Worm (Caenorhabditis elegans) whole organism, late embryonic: ENCODE results near the gene F28F5.4.

Experiments used
- C38D4.7 ChIP-seq: fragments of 200-800 bp; sonication (Bioruptor generic); optimal IDR thresholded peaks from 2 replicates; lab custom pipeline; 2018; ENCODE audit warnings: mild to moderate bottlenecking, missing genetic modification characterization, moderate library complexity, missing compliant biosample characterization
- F13H6.1 ChIP-seq: sonication (generic microtip); optimal IDR thresholded peaks from 2 replicates; lab custom pipeline; 2016; ENCODE audit warnings: missing genetic modification characterization, missing compliant biosample characterization
- K09A11.1 ChIP-seq: sonication (generic microtip); optimal IDR thresholded peaks from 2 replicates; lab custom pipeline; 2017; ENCODE audit warnings: antibody characterized with exemption, mild to moderate bottlenecking, missing genetic modification characterization, missing compliant biosample characterization; ENCODE audit not compliant: insufficient read depth
- T23F11.4 ChIP-seq: fragments of 200-800 bp; sonication (Bioruptor generic); optimal IDR thresholded peaks from 2 replicates; lab custom pipeline; 2018; ENCODE audit warnings: mild to moderate bottlenecking, missing genetic modification characterization, missing compliant biosample characterization
- ama-1 ChIP-seq: fragments of 150-350 bp; optimal IDR thresholded peaks from 2 replicates; lab custom pipeline; 2014
- ceh-18 ChIP-seq: sonication (generic microtip); optimal IDR thresholded peaks from 2 replicates; lab custom pipeline; 2016; ENCODE audit warnings: missing genetic modification characterization, missing compliant biosample characterization
- ceh-19 ChIP-seq: fragments of 200-800 bp; sonication (Bioruptor generic); optimal IDR thresholded peaks from 2 replicates; lab custom pipeline; 2018; ENCODE audit warnings: mild to moderate bottlenecking, missing genetic modification characterization, missing compliant biosample characterization
- ceh-2 ChIP-seq: sonication (generic microtip); optimal IDR thresholded peaks from 2 replicates; lab custom pipeline; 2016; ENCODE audit warnings: missing genotype, missing genetic modification characterization, missing compliant biosample characterization
- ceh-22 ChIP-seq: sonication (generic microtip); optimal IDR thresholded peaks from 2 replicates; lab custom pipeline; 2017; ENCODE audit warnings: missing biosample characterization, missing genetic modification characterization
- ceh-24 ChIP-seq: sonication (generic microtip); optimal IDR thresholded peaks from 2 replicates; lab custom pipeline; 2016; ENCODE audit warnings: mild to moderate bottlenecking, missing genetic modification characterization, missing compliant biosample characterization
- ceh-31 ChIP-seq: sonication (generic microtip); optimal IDR thresholded peaks from 2 replicates; lab custom pipeline; 2016; ENCODE audit warnings: missing genetic modification characterization, missing compliant biosample characterization
- ceh-34 ChIP-seq: sonication (generic microtip); optimal IDR thresholded peaks from 2 replicates; lab custom pipeline; 2016; ENCODE audit warnings: mild to moderate bottlenecking, missing genetic modification characterization, missing compliant biosample characterization
- ceh-45 ChIP-seq: fragments of 200-800 bp; sonication (Bioruptor generic); IDR thresholded peaks from 2 replicates; pipeline ENCODE4 v1.3.6; 2022; ENCODE audit warnings: missing genetic modification reagents, missing genetic modification characterization, missing compliant biosample characterization
- ceh-9 ChIP-seq: sonication (generic microtip); optimal IDR thresholded peaks from 2 replicates; lab custom pipeline; 2016; ENCODE audit warnings: mild to moderate bottlenecking, missing genetic modification characterization, inconsistent platforms, missing compliant biosample characterization
- elt-2 ChIP-seq: sonication (generic microtip); optimal IDR thresholded peaks from 2 replicates; lab custom pipeline; 2016; ENCODE audit warnings: missing genetic modification reagents, missing genetic modification characterization, missing compliant biosample characterization
- elt-4 ChIP-seq: sonication (generic microtip); optimal IDR thresholded peaks from 2 replicates; lab custom pipeline; 2016; ENCODE audit warnings: missing genetic modification characterization, missing compliant biosample characterization
- ets-4 ChIP-seq: sonication (generic microtip); optimal IDR thresholded peaks from 2 replicates; lab custom pipeline; 2016; ENCODE audit warnings: missing genetic modification characterization, missing compliant biosample characterization
- eyg-1 ChIP-seq: sonication (generic microtip); optimal IDR thresholded peaks from 2 replicates; lab custom pipeline; 2016; ENCODE audit warnings: missing genotype, missing genetic modification characterization, missing compliant biosample characterization
- fkh-10 ChIP-seq: fragments of 150-350 bp; optimal IDR thresholded peaks from 2 replicates; lab custom pipeline; 2014; ENCODE audit warnings: missing biosample characterization, missing genetic modification reagents, missing genetic modification characterization
- fkh-6 ChIP-seq: sonication (generic microtip); optimal IDR thresholded peaks from 2 replicates; lab custom pipeline; 2016; ENCODE audit warnings: missing genetic modification characterization, missing compliant biosample characterization
- hlh-15 ChIP-seq: sonication (generic microtip); optimal IDR thresholded peaks from 2 replicates; lab custom pipeline; 2016; ENCODE audit warnings: missing genetic modification characterization, missing compliant biosample characterization
- hlh-30 ChIP-seq: sonication (generic microtip); optimal IDR thresholded peaks from 2 replicates; lab custom pipeline; 2017; ENCODE audit warnings: antibody characterized with exemption, missing genetic modification characterization, missing compliant biosample characterization; ENCODE audit not compliant: insufficient read depth
- lim-6 ChIP-seq: sonication (generic microtip); optimal IDR thresholded peaks from 2 replicates; lab custom pipeline; 2016; ENCODE audit warnings: missing genetic modification characterization, missing compliant biosample characterization
- madf-2 ChIP-seq: sonication (generic microtip); optimal IDR thresholded peaks from 2 replicates; lab custom pipeline; 2017; ENCODE audit warnings: missing genetic modification characterization, missing compliant biosample characterization
- nhr-11 ChIP-seq: fragments of 150-350 bp; optimal IDR thresholded peaks from 2 replicates; lab custom pipeline; 2014; ENCODE audit warnings: missing biosample characterization, missing genetic modification characterization
- nhr-232 ChIP-seq: sonication (generic microtip); optimal IDR thresholded peaks from 2 replicates; lab custom pipeline; 2016; ENCODE audit warnings: missing genetic modification characterization, missing compliant biosample characterization
- odd-2 ChIP-seq: sonication (generic microtip); optimal IDR thresholded peaks from 2 replicates; lab custom pipeline; 2017; ENCODE audit warnings: antibody characterized with exemption, mild to moderate bottlenecking, missing genetic modification characterization, missing compliant biosample characterization
- pha-2 ChIP-seq: sonication (generic microtip); optimal IDR thresholded peaks from 2 replicates; lab custom pipeline; 2017; ENCODE audit warnings: mild to moderate bottlenecking, missing genetic modification characterization, missing compliant biosample characterization
- pha-4 ChIP-seq: fragments of 150-350 bp; optimal IDR thresholded peaks from 2 replicates; lab custom pipeline; 2018; ENCODE audit warnings: missing biosample characterization, missing genetic modification reagents, missing genetic modification characterization
- pqm-1 ChIP-seq: sonication (generic microtip); optimal IDR thresholded peaks from 2 replicates; lab custom pipeline; 2016; ENCODE audit warnings: missing genetic modification characterization, missing compliant biosample characterization
- pros-1 ChIP-seq: fragments of 150-350 bp; optimal IDR thresholded peaks from 2 replicates; lab custom pipeline; 2014; ENCODE audit warnings: missing biosample characterization, missing genetic modification reagents, missing genetic modification characterization
- ref-2 ChIP-seq: sonication (generic microtip); optimal IDR thresholded peaks from 2 replicates; lab custom pipeline; 2016; ENCODE audit warnings: missing genetic modification characterization, missing compliant biosample characterization
- rnt-1 ChIP-seq: sonication (generic microtip); optimal IDR thresholded peaks from 2 replicates; lab custom pipeline; 2016; ENCODE audit warnings: missing genetic modification characterization, missing compliant biosample characterization
- sdc-2 ChIP-seq: sonication (generic microtip); optimal IDR thresholded peaks from 2 replicates; lab custom pipeline; 2016; ENCODE audit warnings: missing genotype, missing genetic modification characterization, missing compliant biosample characterization
- sox-2 ChIP-seq: fragments of 200-800 bp; sonication (Bioruptor generic); IDR thresholded peaks from 2 replicates; pipeline ENCODE4 v1.3.6; 2022; ENCODE audit warnings: missing genetic modification reagents, missing genetic modification characterization, missing compliant biosample characterization
- syd-9 ChIP-seq: sonication (generic microtip); optimal IDR thresholded peaks from 2 replicates; lab custom pipeline; 2016; ENCODE audit warnings: mild to moderate bottlenecking, missing genetic modification characterization, moderate library complexity, missing compliant biosample characterization
- tbx-2 ChIP-seq: sonication (generic microtip); optimal IDR thresholded peaks from 2 replicates; lab custom pipeline; 2016; ENCODE audit warnings: missing genetic modification characterization, missing compliant biosample characterization
- tbx-7 ChIP-seq: sonication (generic microtip); optimal IDR thresholded peaks from 2 replicates; lab custom pipeline; 2016; ENCODE audit warnings: missing genotype, missing genetic modification characterization, missing compliant biosample characterization
- ttx-3 ChIP-seq: sonication (generic microtip); optimal IDR thresholded peaks from 2 replicates; lab custom pipeline; 2016; ENCODE audit warnings: missing genetic modification reagents, missing genetic modification characterization, missing compliant biosample characterization
- unc-3 ChIP-seq, 2 experiments: fragments of 200-800 bp in 1 of 2; sonication (Bioruptor generic) in 1 of 2; sonication (generic microtip) in 1 of 2; conservative IDR thresholded peaks in 1 of 2; optimal IDR thresholded peaks in 1 of 2; 2 replicates each; pipeline versions ENCODE4 v1.3.6 to Lab custom; 2016 to 2022; ENCODE audit warnings: missing compliant biosample characterization in 2 of 2, missing genetic modification characterization in 2 of 2, missing genetic modification reagents in 1 of 2
- unc-42 ChIP-seq: sonication (generic microtip); optimal IDR thresholded peaks from 2 replicates; lab custom pipeline; 2016; ENCODE audit warnings: missing genotype, missing genetic modification characterization, missing compliant biosample characterization
- unc-55 ChIP-seq: sonication (generic microtip); optimal IDR thresholded peaks from 2 replicates; lab custom pipeline; 2017; ENCODE audit warnings: missing biosample characterization, missing genetic modification reagents, missing genetic modification characterization
- unc-86 ChIP-seq: sonication (generic microtip); optimal IDR thresholded peaks from 2 replicates; lab custom pipeline; 2016; ENCODE audit warnings: missing genetic modification characterization, missing compliant biosample characterization

The F28F5.4 gene

DNA sequence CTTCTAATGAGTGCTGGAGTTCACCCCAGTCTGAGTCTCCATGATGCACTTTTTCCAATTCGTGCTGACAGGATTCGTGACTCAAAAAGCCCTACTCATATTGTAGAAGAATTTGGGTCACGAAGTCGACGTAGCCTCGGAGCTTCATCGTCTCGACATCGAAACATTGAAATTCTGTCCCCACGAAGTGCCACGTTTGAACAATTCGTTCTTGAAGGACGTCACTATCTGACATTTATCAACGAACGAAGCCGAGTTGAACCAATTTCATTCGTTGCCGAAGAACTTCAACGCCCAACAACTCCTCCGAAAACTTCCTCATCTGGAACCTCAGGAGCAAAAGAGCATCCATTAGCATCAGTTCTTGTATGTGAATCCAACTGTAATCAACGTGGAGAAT, 22.3 kb upstream of the F28F5.4 start:
- no peak for TF ChIP-seq rnt-1 (tag; lab: Kevin White, UChicago)
- TF ChIP-seq ceh-45, result no peak
- no peak for TF ChIP-seq elt-4 (tag; lab: Kevin White, UChicago)
- TF ChIP-seq unc-86 (tag; lab: Kevin White, UChicago), result no peak
- no peak for TF ChIP-seq ceh-2 (tag; lab: Kevin White, UChicago)
- no peak for TF ChIP-seq K09A11.1 (tag; lab: Kevin White, UChicago)
- TF ChIP-seq unc-42 (tag; lab: Kevin White, UChicago), result no peak
- TF ChIP-seq ref-2, result no peak
- TF ChIP-seq tbx-2, result no peak

DNA sequence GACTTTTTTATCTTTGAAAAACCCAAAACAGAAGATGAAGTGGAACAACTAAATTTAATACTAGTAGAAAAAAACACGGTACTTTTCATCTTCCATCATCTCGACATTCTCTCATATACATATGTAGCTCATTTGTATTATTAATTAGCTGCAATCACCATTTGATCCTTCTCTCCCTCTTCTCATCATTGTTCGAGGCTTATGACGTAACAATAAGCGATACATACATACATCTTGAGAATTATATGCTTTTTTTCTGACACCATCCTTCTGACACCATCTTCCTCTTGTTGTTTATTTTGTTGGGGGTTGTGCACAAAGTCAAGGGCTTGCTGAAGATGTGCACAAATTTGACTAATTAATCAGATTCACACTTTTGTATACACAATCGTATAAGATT, 20.5 kb upstream of the F28F5.4 start:
- TF ChIP-seq fkh-6 (tag; lab: Kevin White, UChicago) (no peak), sdc-2 (tag; lab: Kevin White, UChicago) (no peak), madf-2 (tag; lab: Kevin White, UChicago) (no peak), tbx-7 (tag; lab: Kevin White, UChicago) (no peak), ceh-19 (GFP tag; lab: Kevin White, UChicago) (no peak), tbx-2 (no peak), T23F11.4 (no peak), pros-1 (no peak), lim-6 (tag; lab: Kevin White, UChicago) (no peak), sox-2 (GFP tag; lab: Robert Waterston, UW) (no peak), unc-42 (tag; lab: Kevin White, UChicago) (no peak), elt-4 (tag; lab: Kevin White, UChicago) (no peak), pqm-1 (no peak), ama-1 (lab: Kevin White, UChicago) (no peak)

DNA sequence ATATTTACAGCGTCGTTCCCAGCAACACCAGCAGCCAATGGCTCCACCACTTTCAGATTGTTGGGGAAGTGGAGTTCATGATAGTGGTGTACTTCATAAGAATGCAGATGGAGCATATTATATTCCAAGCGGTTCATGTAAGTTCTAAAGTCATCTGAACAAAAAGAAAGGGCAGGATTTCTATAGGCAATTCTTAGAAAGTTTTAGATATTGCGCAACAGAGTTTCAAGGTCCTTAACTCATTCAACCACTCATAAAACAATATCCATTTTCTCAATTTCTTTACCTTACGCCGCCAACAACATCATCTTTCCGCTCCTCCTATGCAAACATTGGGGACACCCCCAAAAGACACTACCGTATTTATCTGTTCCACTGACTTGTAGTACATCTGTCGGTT, 14.5 kb upstream of the F28F5.4 start:
- TF ChIP-seq ceh-34 (tag; lab: Kevin White, UChicago), result peak; percentile 7
- no peak for TF ChIP-seq ceh-24
- no peak for TF ChIP-seq lim-6 (tag; lab: Kevin White, UChicago)
- no peak for TF ChIP-seq unc-86 (tag; lab: Kevin White, UChicago)
- no peak for TF ChIP-seq syd-9 (tag; lab: Kevin White, UChicago)
- no peak for TF ChIP-seq unc-55 (GFP tag; lab: Kevin White, UChicago)
- TF ChIP-seq ceh-19 (GFP tag; lab: Kevin White, UChicago), result no peak
- no peak for TF ChIP-seq F13H6.1 (tag; lab: Kevin White, UChicago)

DNA sequence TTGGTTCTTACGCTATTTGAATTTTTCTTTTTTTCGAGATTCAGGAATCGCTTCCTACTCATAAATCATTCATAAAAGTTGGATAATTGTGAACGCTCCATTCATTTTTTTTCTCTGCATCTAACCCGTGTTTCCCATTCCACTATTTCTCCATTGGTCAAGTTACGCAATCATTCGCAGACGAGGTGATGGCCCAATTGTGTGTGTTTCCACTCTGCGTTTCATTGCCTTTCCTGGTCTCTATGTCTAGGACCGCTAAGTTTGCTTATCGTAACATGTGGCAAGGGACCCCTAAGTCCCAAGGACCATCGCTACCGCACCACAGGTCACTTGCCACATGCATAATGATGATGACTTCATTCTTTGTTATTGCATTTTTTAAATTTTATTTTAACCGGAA, 9.3 kb upstream of the F28F5.4 start:
- no peak for TF ChIP-seq ceh-9 (tag; lab: Kevin White, UChicago)
- no peak for TF ChIP-seq ceh-34 (tag; lab: Kevin White, UChicago)
- TF ChIP-seq hlh-30 (tag; lab: Kevin White, UChicago), result peak; percentile 24
- TF ChIP-seq eyg-1 (tag; lab: Kevin White, UChicago), result no peak
- no peak for TF ChIP-seq unc-55 (GFP tag; lab: Kevin White, UChicago)
- TF ChIP-seq ceh-45, result no peak
- TF ChIP-seq ref-2, result no peak
- TF ChIP-seq odd-2 (tag; lab: Kevin White, UChicago), result no peak
- TF ChIP-seq ceh-18 (tag; lab: Kevin White, UChicago), result no peak
- TF ChIP-seq madf-2 (tag; lab: Kevin White, UChicago), result no peak
- TF ChIP-seq elt-2 (tag; lab: Kevin White, UChicago), result peak; percentile 50
- no peak for TF ChIP-seq hlh-15
- TF ChIP-seq nhr-11 (tag; lab: Kevin White, UChicago), result no peak

DNA sequence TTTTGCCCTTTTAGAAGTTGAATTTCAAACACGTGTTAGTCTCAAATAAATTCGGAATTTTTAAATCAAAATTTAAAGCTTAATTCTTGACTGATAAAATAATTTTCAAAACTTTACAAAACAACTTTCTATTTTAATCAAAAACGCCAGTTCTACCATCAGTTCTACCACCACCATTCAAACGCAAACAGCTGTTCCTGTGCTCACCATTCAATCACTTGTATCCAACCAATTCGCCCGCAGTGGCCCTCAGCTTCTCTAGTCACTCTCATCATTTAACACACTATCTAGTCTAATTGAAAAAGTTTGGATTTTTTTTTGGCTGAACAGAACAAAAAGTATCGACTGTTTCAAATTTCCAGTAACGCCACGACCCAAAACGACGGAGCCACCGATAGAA, 6.0 kb upstream of the F28F5.4 start:
- TF ChIP-seq sdc-2 (tag; lab: Kevin White, UChicago) (no peak), lim-6 (tag; lab: Kevin White, UChicago) (no peak), fkh-10 (GFP tag; lab: Kevin White, UChicago) (no peak), ceh-45 (no peak), odd-2 (tag; lab: Kevin White, UChicago) (no peak), ceh-22 (tag; lab: Kevin White, UChicago) (no peak), sox-2 (GFP tag; lab: Robert Waterston, UW) (no peak), unc-3 (GFP tag; conservative IDR thresholded peaks at IDR 0.05; lab: Robert Waterston, UW) (no peak), unc-3 (tag; optimal IDR thresholded peaks at IDR 0.05; lab: Kevin White, UChicago) (no peak), pha-2 (tag; lab: Kevin White, UChicago) (no peak), ceh-31 (tag; lab: Kevin White, UChicago) (no peak), ets-4 (tag; lab: Kevin White, UChicago) (no peak), eyg-1 (tag; lab: Kevin White, UChicago) (no peak), ttx-3 (tag; lab: Kevin White, UChicago) (no peak), ceh-2 (tag; lab: Kevin White, UChicago) (no peak), pqm-1 (no peak), nhr-232 (tag; lab: Kevin White, UChicago) (no peak), C38D4.7 (GFP tag; lab: Kevin White, UChicago) (no peak), pha-4 (tag; lab: Kevin White, UChicago) (no peak), fkh-6 (tag; lab: Kevin White, UChicago) (no peak)
- TF ChIP-seq, all 69 proteins: peak for 0
